Worm (Caenorhabditis elegans): ENCODE results near the gene F13E9.12.

F13E9.12 gene

ce11 chrIV:10874527-10874926, at the start of gene F13E9.12:
F13E9.12 (minus strand) TSS chrIV:10874627.
- no peak for TF ChIP-seq unc-62 (GFP tag; optimal IDR thresholded peaks at IDR 0.05)

- TF ChIP-seq unc-62 (GFP tag; optimal IDR thresholded peaks at IDR 0.05) = no peak
These were observed 45.3 kb upstream of the F13E9.12 start, which contains the start of gene rbr-2 for ce11 chrIV:10919770-10920169. rbr-2 (plus strand) TSS chrIV:10920070.

ce11 chrIV:10918877-10919560, 44.6 kb upstream of the F13E9.12 start:
- no peak for TF ChIP-seq unc-62 (GFP tag; optimal IDR thresholded peaks at IDR 0.05)

- no peak for TF ChIP-seq unc-62 (GFP tag; optimal IDR thresholded peaks at IDR 0.05)
These were observed 41.7 kb upstream of the F13E9.12 start for ce11 chrIV:10916134-10916533.

- no peak for TF ChIP-seq unc-62 (GFP tag; optimal IDR thresholded peaks at IDR 0.05)
These were observed 41.0 kb upstream of the F13E9.12 start, which contains the start of gene ZK593.3 for ce11 chrIV:10915388-10915787. ZK593.3 (plus strand) TSS chrIV:10915688.

ce11 chrIV:10913081-10913480, 38.7 kb upstream of the F13E9.12 start, which contains the start of gene ZK593.2:
ZK593.2 (plus strand) TSS chrIV:10913381.
- TF ChIP-seq unc-62 (GFP tag; optimal IDR thresholded peaks at IDR 0.05) = no peak

ce11 chrIV:10909708-10910107, 35.3 kb upstream of the F13E9.12 start, which contains the start of gene pyk-2:
pyk-2 (plus strand) TSS chrIV:10909913.
- no peak for TF ChIP-seq unc-62 (GFP tag; optimal IDR thresholded peaks at IDR 0.05)

- TF ChIP-seq unc-62 (GFP tag; optimal IDR thresholded peaks at IDR 0.05) = no peak
These were observed 34.8 kb upstream of the F13E9.12 start, which contains the start of gene ZK596.2 for ce11 chrIV:10909206-10909605. ZK596.2 (minus strand) TSS chrIV:10909306.

ce11 chrIV:10904282-10904681, 29.9 kb upstream of the F13E9.12 start, which contains the start of gene ZK596.3:
ZK596.3 (minus strand) TSS chrIV:10904382.
- no peak for TF ChIP-seq unc-62 (GFP tag; optimal IDR thresholded peaks at IDR 0.05)

ce11 chrIV:10902476-10902875, 28.0 kb upstream of the F13E9.12 start:
- TF ChIP-seq unc-62 (GFP tag; optimal IDR thresholded peaks at IDR 0.05) = no peak

- TF ChIP-seq unc-62 (GFP tag; optimal IDR thresholded peaks at IDR 0.05) = no peak
These were observed 25.7 kb upstream of the F13E9.12 start, which contains the start of gene srlf-30 for ce11 chrIV:10900083-10900482. srlf-30 (plus strand) TSS chrIV:10900383.

- TF ChIP-seq unc-62 (GFP tag; optimal IDR thresholded peaks at IDR 0.05) = no peak
These were observed 24.7 kb upstream of the F13E9.12 start, which contains the start of the genes F13E9.9 and F13E9.19 for ce11 chrIV:10899091-10899490. F13E9.9 (minus strand) TSS chrIV:10899191. F13E9.19 (plus strand) TSS chrIV:10899406.

ce11 chrIV:10898160-10898559, 23.7 kb upstream of the F13E9.12 start:
- no peak for TF ChIP-seq unc-62 (GFP tag; optimal IDR thresholded peaks at IDR 0.05)

ce11 chrIV:10896512-10896911, 22.1 kb upstream of the F13E9.12 start, which contains the start of gene srlf-13:
srlf-13 (minus strand) TSS chrIV:10896612.
- TF ChIP-seq unc-62 (GFP tag; optimal IDR thresholded peaks at IDR 0.05) = no peak

ce11 chrIV:10894255-10894654, 19.8 kb upstream of the F13E9.12 start, which contains the start of gene srlf-14:
srlf-14 (minus strand) TSS chrIV:10894355.
- no peak for TF ChIP-seq unc-62 (GFP tag; optimal IDR thresholded peaks at IDR 0.05)

ce11 chrIV:10891993-10892392, 17.6 kb upstream of the F13E9.12 start, which contains the start of gene srlf-12:
srlf-12 (minus strand) TSS chrIV:10892093.
- no peak for TF ChIP-seq unc-62 (GFP tag; optimal IDR thresholded peaks at IDR 0.05)

Data from whole organism, dauer.